Fruit fly (Drosophila melanogaster): ENCODE measurements around the gene CG5078.

Gene CG5078

DNA sequence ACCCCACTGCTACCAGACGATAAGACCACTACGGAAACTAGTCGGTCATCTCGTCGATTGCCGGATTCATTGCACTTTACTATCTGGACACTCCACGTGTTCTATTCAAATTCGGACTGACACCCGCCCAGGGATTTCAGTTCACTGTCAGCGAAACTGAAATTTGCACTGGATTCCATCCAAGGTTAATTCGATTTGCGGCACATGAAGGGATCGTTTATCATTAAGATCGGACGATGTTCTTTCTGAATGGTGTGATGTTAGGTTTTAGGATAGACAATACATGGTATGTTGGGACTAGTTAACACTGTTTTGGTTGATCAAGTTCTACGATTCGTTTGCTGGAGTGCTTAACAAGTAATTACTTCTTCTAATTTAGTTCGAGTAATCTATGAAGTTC is 39.9 kb upstream of the CG5078 start, which contains the start of gene CG42764:
Gene CG42764 (minus strand): TSS at position 101 of the 400 bp plus-strand sequence.
- TF ChIP-seq CHES-1-like (GFP tag; optimal IDR thresholded peaks at IDR 0.05) (no peak), Gsc (GFP tag; IDR thresholded peaks at IDR 0.05) (no peak)

DNA sequence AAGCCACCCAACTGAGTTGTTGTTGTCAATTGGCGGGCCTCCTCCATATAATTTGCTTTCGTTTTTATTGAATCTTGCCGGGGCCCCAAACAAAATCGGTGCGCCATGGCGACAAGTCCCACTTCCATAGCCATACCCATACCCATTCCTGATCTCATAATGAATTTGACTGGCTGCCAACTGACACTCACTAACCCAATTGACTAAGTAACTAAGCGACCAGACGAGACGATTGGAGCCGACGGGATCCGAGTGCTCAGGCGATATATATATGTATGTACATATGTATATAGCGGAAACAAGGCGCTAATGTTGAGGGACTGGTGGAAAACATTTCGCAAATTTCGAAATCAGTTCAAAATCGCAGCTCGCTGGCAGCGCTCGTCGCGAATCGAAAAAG is 39.2 kb upstream of the CG5078 start, which contains the start of gene Tdh:
Gene Tdh (plus strand): TSS at position 346 of the 400 bp plus-strand sequence.
- TF ChIP-seq Deaf1 (tag; optimal IDR thresholded peaks at IDR 0.05) (peak; percentile 57), Lhr (GFP tag; optimal IDR thresholded peaks at IDR 0.05) (no peak), D19B (GFP tag; optimal IDR thresholded peaks at IDR 0.05) (no peak), Tbp (GFP tag; optimal IDR thresholded peaks at IDR 0.05) (no peak), CG1603 (tag; optimal IDR thresholded peaks at IDR 0.05) (no peak), Sox100B (GFP tag; optimal IDR thresholded peaks at IDR 0.05) (no peak), BtbVII (GFP tag; optimal IDR thresholded peaks at IDR 0.05) (no peak), CG7556 (GFP tag; optimal IDR thresholded peaks at IDR 0.05) (no peak), Mrtf (GFP tag; IDR thresholded peaks at IDR 0.05) (no peak), Pdp1 (GFP tag; optimal IDR thresholded peaks at IDR 0.05) (peak in 1 of 2 experiments; percentile 32), emc (GFP tag; optimal IDR thresholded peaks at IDR 0.05) (no peak), CG10543 (GFP tag; optimal IDR thresholded peaks at IDR 0.05) (peak; percentile 39), cwo (GFP tag; optimal IDR thresholded peaks at IDR 0.05) (no peak), Vsx1 (GFP tag; optimal IDR thresholded peaks at IDR 0.05) (no peak), CG3995 (GFP tag; optimal IDR thresholded peaks at IDR 0.05) (no peak), az2 (GFP tag; optimal IDR thresholded peaks at IDR 0.05) (no peak), ssp (GFP tag; IDR thresholded peaks at IDR 0.05) (no peak), CrebB (tag; optimal IDR thresholded peaks at IDR 0.05) (no peak), CG12769 (tag; optimal IDR thresholded peaks at IDR 0.05) (peak; percentile 74), rib (GFP tag; IDR thresholded peaks at IDR 0.05) (no peak), inv (GFP tag; IDR thresholded peaks at IDR 0.05; ENCODE audit: partially characterized antibody) (no peak)

DNA sequence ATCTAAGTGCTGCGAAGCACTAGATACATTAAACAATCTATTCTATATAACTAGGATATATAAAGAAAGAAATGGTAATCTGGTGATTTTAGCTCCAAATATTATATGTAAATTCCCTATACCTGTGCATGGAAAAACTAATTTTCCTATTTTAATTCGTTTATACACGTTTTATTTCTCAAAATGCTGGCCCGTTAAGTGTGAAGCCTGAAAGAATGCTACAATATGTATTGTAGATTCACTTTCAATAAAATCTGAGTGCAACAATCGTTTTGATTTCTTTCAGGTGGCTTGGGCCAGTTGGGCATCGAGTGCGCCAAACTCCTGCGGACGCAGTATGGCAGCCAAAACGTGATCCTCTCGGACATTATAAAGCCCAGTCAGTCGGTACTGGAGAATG is 38.4 kb upstream of the CG5078 start:
- no peak for TF ChIP-seq Poxn (GFP tag; IDR thresholded peaks at IDR 0.05)
- TF ChIP-seq CTCF (GFP tag; optimal IDR thresholded peaks at IDR 0.05) = peak; percentile 3
- no peak for TF ChIP-seq emc (GFP tag; optimal IDR thresholded peaks at IDR 0.05)
- no peak for TF ChIP-seq CG12391 (tag; optimal IDR thresholded peaks at IDR 0.05)
- TF ChIP-seq Blimp-1 (GFP tag; optimal IDR thresholded peaks at IDR 0.05) = peak; percentile 51
- TF ChIP-seq CG15601 (tag; optimal IDR thresholded peaks at IDR 0.05) = peak; percentile 72
- 0 out of 3 replicates have a peak, but pooled peaks have one; percentile 53 for TF ChIP-seq CG2199 (GFP tag; IDR thresholded peaks at IDR 0.05)
- no peak for TF ChIP-seq pan (optimal IDR thresholded peaks at IDR 0.05)
- no peak for TF ChIP-seq pan (GFP tag; optimal IDR thresholded peaks at IDR 0.05 in 1 of 2, IDR thresholded peaks at IDR 0.05 in 1 of 2)

DNA sequence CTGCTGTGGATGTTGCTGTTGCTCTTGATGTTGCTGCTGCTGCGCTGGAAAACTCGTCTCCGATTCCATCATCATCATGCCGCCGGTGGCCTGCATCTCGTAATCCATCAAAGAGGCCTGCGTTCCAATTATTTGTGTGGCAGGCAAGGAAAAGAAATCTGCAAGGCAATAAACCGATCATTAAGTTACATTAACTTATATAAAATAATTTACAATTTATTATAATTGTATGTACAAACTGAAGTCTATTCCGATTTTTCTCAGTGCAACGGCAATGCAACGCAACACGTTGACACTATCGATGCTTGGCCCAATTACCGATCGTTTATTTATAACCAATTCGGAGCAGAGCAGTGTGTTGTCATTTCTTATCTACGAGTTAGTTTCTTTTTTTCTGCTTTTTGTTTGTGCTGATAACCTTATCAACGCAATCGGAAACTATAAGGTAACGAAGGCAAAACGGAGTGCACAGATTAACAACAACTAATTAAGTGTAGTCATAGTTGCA is 34.8 kb upstream of the CG5078 start:
- no peak for TF ChIP-seq CG4360 (GFP tag; IDR thresholded peaks at IDR 0.05)
- peak; percentile 69 for TF ChIP-seq seq (GFP tag; IDR thresholded peaks at IDR 0.05)
- TF ChIP-seq CG12659 (GFP tag; optimal IDR thresholded peaks at IDR 0.05) = peak; percentile 53
- no peak for TF ChIP-seq Opbp (GFP tag; IDR thresholded peaks at IDR 0.05; ENCODE audit: partially characterized antibody)
- TF ChIP-seq Sox100B (GFP tag; optimal IDR thresholded peaks at IDR 0.05) = peak; percentile 44
- no peak for TF ChIP-seq C15 (GFP tag; IDR thresholded peaks at IDR 0.05)
- peak; percentile 84 for TF ChIP-seq chinmo (GFP tag; IDR thresholded peaks at IDR 0.05; ENCODE audit: partially characterized antibody)
- TF ChIP-seq lov (optimal IDR thresholded peaks at IDR 0.05) = no peak
- TF ChIP-seq lov (GFP tag; IDR thresholded peaks at IDR 0.05) = no peak
- TF ChIP-seq mld (GFP tag; IDR thresholded peaks at IDR 0.05; ENCODE audit: partially characterized antibody) = no peak
- TF ChIP-seq kah (GFP tag; optimal IDR thresholded peaks at IDR 0.05) = peak; percentile 65
- no peak for TF ChIP-seq h (optimal IDR thresholded peaks at IDR 0.05)
- no peak for TF ChIP-seq CG13624 (GFP tag; optimal IDR thresholded peaks at IDR 0.05)
- TF ChIP-seq Dad (GFP tag; optimal IDR thresholded peaks at IDR 0.05) = no peak
- no peak for TF ChIP-seq Hr78 (GFP tag; optimal IDR thresholded peaks at IDR 0.05)
- no peak for TF ChIP-seq CG11456 (GFP tag; IDR thresholded peaks at IDR 0.05)
- no peak for TF ChIP-seq aop (GFP tag; IDR thresholded peaks at IDR 0.05)
- peak; percentile 56 for TF ChIP-seq CG15269 (tag; optimal IDR thresholded peaks at IDR 0.05)
